Worm (Caenorhabditis elegans) whole organism, young adult: Measurements from ENCODE around the gene C02E7.7.

Experiments
- F23B12.7 ChIP-seq: sonication (generic microtip); optimal IDR thresholded peaks from 2 replicates; lab custom pipeline; 2017; ENCODE audit warnings: missing genetic modification characterization, mild to moderate bottlenecking, missing compliant biosample characterization, antibody characterized with exemption, moderate library complexity; ENCODE audit not compliant: insufficient read depth
- F57C9.4 ChIP-seq: sonication (generic microtip); optimal IDR thresholded peaks from 2 replicates; lab custom pipeline; 2017; ENCODE audit warnings: mild to moderate bottlenecking, missing genetic modification characterization, missing compliant biosample characterization
- attf-6 ChIP-seq: fragments of 200-800 bp; sonication (Bioruptor generic); IDR thresholded peaks from 2 replicates; pipeline ENCODE4 v1.3.6; 2022; ENCODE audit warnings: missing genetic modification reagents, missing genetic modification characterization, missing compliant biosample characterization
- efl-1 ChIP-seq: fragments of 150-350 bp; optimal IDR thresholded peaks from 2 replicates; lab custom pipeline; 2014; ENCODE audit warnings: missing biosample characterization, missing genetic modification reagents, missing genetic modification characterization
- fkh-3 ChIP-seq: sonication (generic microtip); optimal IDR thresholded peaks from 2 replicates; lab custom pipeline; 2016; ENCODE audit warnings: mild to moderate bottlenecking, missing genetic modification characterization, missing compliant biosample characterization
- lin-54 ChIP-seq: fragments of 200-800 bp; sonication (Bioruptor generic); optimal IDR thresholded peaks from 2 replicates; lab custom pipeline; 2018; ENCODE audit warnings: mild to moderate bottlenecking, missing genetic modification characterization, missing compliant biosample characterization
- nhr-90 ChIP-seq: sonication (generic microtip); optimal IDR thresholded peaks from 2 replicates; lab custom pipeline; 2016; ENCODE audit warnings: missing genotype, mild to moderate bottlenecking, missing genetic modification characterization, missing compliant biosample characterization
- pha-4 ChIP-seq: fragments of 150-350 bp; sonication (generic microtip); optimal IDR thresholded peaks from 2 replicates; lab custom pipeline; 2014; ENCODE audit warnings: missing biosample characterization, missing genetic modification reagents, missing genetic modification characterization
- rpc-1 ChIP-seq, 2 experiments: fragments of 150-350 bp in 1 of 2; sonication (generic microtip) in 1 of 2; optimal IDR thresholded peaks; 2 replicates each; lab custom pipeline; 2014 to 2018; ENCODE audit warnings: missing biosample characterization in 1 of 2, missing genetic modification characterization in 1 of 2, missing genetic modification reagents in 1 of 2, missing genotype in 1 of 2
- sdz-38 ChIP-seq: sonication (generic microtip); optimal IDR thresholded peaks from 2 replicates; lab custom pipeline; 2016; ENCODE audit warnings: missing genotype, missing genetic modification characterization, missing compliant biosample characterization
- snpc-4 ChIP-seq, 5 experiments: fragments of 150-350 bp in 1 of 5; sonication (generic microtip) in 4 of 5; optimal IDR thresholded peaks; 2 replicates each; lab custom pipeline; 2014 to 2018; ENCODE audit warnings: missing genetic modification characterization in 5 of 5, missing biosample characterization in 3 of 5, antibody characterized with exemption in 2 of 5, mild to moderate bottlenecking in 2 of 5, missing compliant biosample characterization in 2 of 5, missing genotype in 2 of 5, moderate library complexity in 2 of 5, missing genetic modification reagents in 1 of 5
- somi-1 ChIP-seq: fragments of 200-800 bp; sonication (Bioruptor generic); optimal IDR thresholded peaks from 2 replicates; lab custom pipeline; 2018; ENCODE audit warnings: mild to moderate bottlenecking, missing genetic modification characterization, missing compliant biosample characterization
- unc-62 ChIP-seq: fragments of 150-350 bp; optimal IDR thresholded peaks from 2 replicates; lab custom pipeline; 2014; ENCODE audit warnings: missing biosample characterization, missing genetic modification reagents, missing genetic modification characterization
- ztf-6 ChIP-seq: fragments of 200-800 bp; sonication (Bioruptor generic); IDR thresholded peaks from 2 replicates; pipeline ENCODE4 v1.3.6; 2022; ENCODE audit warnings: missing genetic modification reagents, missing genetic modification characterization, missing compliant biosample characterization

- TF ChIP-seq efl-1 (GFP tag; lab: Kevin White, UChicago) (no peak), F23B12.7 (tag; lab: Kevin White, UChicago) (no peak), unc-62 (GFP tag; lab: Kevin White, UChicago) (no peak), attf-6 (GFP tag; lab: Robert Waterston, UW) (no peak), fkh-3 (tag; lab: Kevin White, UChicago) (no peak), F57C9.4 (tag; lab: Kevin White, UChicago) (no peak), pha-4 (no peak), sdz-38 (tag; lab: Kevin White, UChicago) (no peak), nhr-90 (tag; lab: Kevin White, UChicago) (no peak), ztf-6 (GFP tag; lab: Robert Waterston, UW) (no peak), lin-54 (no peak), rpc-1 (optimal IDR thresholded peaks at IDR 0.05; lab: Kevin White, UChicago) (no peak), rpc-1 (tag; optimal IDR thresholded peaks at IDR 0.05; lab: Kevin White, UChicago) (no peak), snpc-4 (GFP tag; optimal IDR thresholded peaks at IDR 0.05; lab: Kevin White, UChicago) (no peak), snpc-4 (tag; optimal IDR thresholded peaks at IDR 0.05; lab: Kevin White, UChicago) (no peak), somi-1 (GFP tag; lab: Kevin White, UChicago) (no peak)
Measured at ce11 chrV:4895744-4896143, 22.6 kb downstream of the C02E7.7 start, which contains the start of gene ugt-9.
